Fruit fly (Drosophila melanogaster): ENCODE data around the gene CG15169.

dm6 chr2L:18947515-18947998 lies 43.3 kb upstream of the CG15169 start:
- no peak for TF ChIP-seq Crg-1 (GFP tag; optimal IDR thresholded peaks at IDR 0.05)
- no peak for TF ChIP-seq CG1620 (GFP tag; optimal IDR thresholded peaks at IDR 0.05)
- TF ChIP-seq CG7045 (GFP tag; optimal IDR thresholded peaks at IDR 0.05) = no peak
- no peak for TF ChIP-seq Clk (GFP tag; optimal IDR thresholded peaks at IDR 0.05)
- TF ChIP-seq CG5204 (GFP tag; optimal IDR thresholded peaks at IDR 0.05) = no peak
- TF ChIP-seq pad (GFP tag; optimal IDR thresholded peaks at IDR 0.05) = peak; percentile 31
- no peak for TF ChIP-seq Hr96 (GFP tag; optimal IDR thresholded peaks at IDR 0.05)
- TF ChIP-seq Mnt (GFP tag; optimal IDR thresholded peaks at IDR 0.05) = no peak
- no peak for TF ChIP-seq CG11617 (GFP tag; optimal IDR thresholded peaks at IDR 0.05)
- TF ChIP-seq CG12768 (GFP tag; optimal IDR thresholded peaks at IDR 0.05) = no peak
- TF ChIP-seq ovo (GFP tag; optimal IDR thresholded peaks at IDR 0.05) = no peak
- no peak for TF ChIP-seq kay (GFP tag; ENCODE audit: borderline replicate concordance)
- no peak for TF ChIP-seq cic (GFP tag; optimal IDR thresholded peaks at IDR 0.05)

Data from whole organism, adult.